Worm (Caenorhabditis elegans): ENCODE data around the gene ttr-32.

ttr-32 gene

ce11 chrIII:7521163-7521562 lies 45.0 kb upstream of the ttr-32 start, which contains the start of gene lig-4:
lig-4 (plus strand) TSS chrIII:7521463.
- TF ChIP-seq rec-8 (tag; optimal IDR thresholded peaks at IDR 0.05) (no peak), nhr-120 (GFP tag; IDR thresholded peaks at IDR 0.05) (no peak), sptf-2 (GFP tag; optimal IDR thresholded peaks at IDR 0.05) (no peak), rpc-1 (optimal IDR thresholded peaks at IDR 0.05) (no peak), rpc-1 (tag; optimal IDR thresholded peaks at IDR 0.05) (no peak), F55B11.4 (tag; optimal IDR thresholded peaks at IDR 0.05; ENCODE audit: borderline replicate concordance, insufficient read depth) (no peak), ceh-27 (GFP tag; optimal IDR thresholded peaks at IDR 0.05) (no peak), K11D2.4 (GFP tag; IDR thresholded peaks at IDR 0.05) (no peak), F49E8.2 (tag; optimal IDR thresholded peaks at IDR 0.05; ENCODE audit: insufficient read depth) (no peak), ceh-40 (GFP tag; IDR thresholded peaks at IDR 0.05) (no peak), T26A5.8 (tag; optimal IDR thresholded peaks at IDR 0.05) (no peak), ceh-91 (GFP tag; IDR thresholded peaks at IDR 0.05) (no peak), ztf-25 (GFP tag; IDR thresholded peaks at IDR 0.05) (no peak), F57A8.1 (GFP tag; optimal IDR thresholded peaks at IDR 0.05) (no peak)

ce11 chrIII:7524830-7525344 lies 41.3 kb upstream of the ttr-32 start:
- TF ChIP-seq him-1 (tag; optimal IDR thresholded peaks at IDR 0.05) (no peak), lag-1 (GFP tag; IDR thresholded peaks at IDR 0.05) (no peak), F10E7.11 (tag; optimal IDR thresholded peaks at IDR 0.05) (no peak), lin-26 (GFP tag; IDR thresholded peaks at IDR 0.05) (no peak), lsl-1 (GFP tag; optimal IDR thresholded peaks at IDR 0.05) (no peak), zfh-2 (GFP tag; conservative IDR thresholded peaks at IDR 0.05) (no peak), snpc-4 (GFP tag; optimal IDR thresholded peaks at IDR 0.05) (no peak), snpc-4 (tag; optimal IDR thresholded peaks at IDR 0.05) (no peak), chd-7 (tag; optimal IDR thresholded peaks at IDR 0.05) (no peak)

ce11 chrIII:7526974-7527466 lies 39.2 kb upstream of the ttr-32 start:
- no peak for TF ChIP-seq Y53G8AR.9 (GFP tag; conservative IDR thresholded peaks at IDR 0.05)
- TF ChIP-seq attf-3 (GFP tag; conservative IDR thresholded peaks at IDR 0.05): no peak
- no peak for TF ChIP-seq Y95B8A.8 (GFP tag; IDR thresholded peaks at IDR 0.05)
- TF ChIP-seq mcd-1 (GFP tag; IDR thresholded peaks at IDR 0.05): no peak

DNA sequence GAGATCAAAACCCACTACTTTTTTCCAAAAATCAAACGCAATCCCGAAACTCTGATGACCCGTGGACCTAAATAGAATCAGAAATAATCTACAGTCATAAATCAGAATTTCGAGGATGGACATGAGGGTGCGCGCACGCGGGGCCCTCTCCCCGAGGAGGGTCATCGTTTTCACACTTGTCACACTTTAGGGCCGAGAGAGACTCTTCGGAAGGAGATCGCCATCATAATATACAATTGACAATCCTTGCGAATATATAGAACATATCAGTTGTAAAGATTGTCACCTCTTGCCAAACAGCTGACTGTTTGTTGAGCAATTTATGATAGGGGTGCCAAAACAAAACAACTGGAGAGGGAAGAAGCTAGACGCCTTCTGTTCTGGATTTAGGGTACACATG lies 36.1 kb upstream of the ttr-32 start:
- no peak for TF ChIP-seq C06A6.2 (GFP tag; conservative IDR thresholded peaks at IDR 0.05)
- no peak for TF ChIP-seq cebp-1 (GFP tag; IDR thresholded peaks at IDR 0.05)
- TF ChIP-seq cebp-1 (tag; optimal IDR thresholded peaks at IDR 0.05): no peak
- TF ChIP-seq T26A5.8 (tag; optimal IDR thresholded peaks at IDR 0.05): no peak
- no peak for TF ChIP-seq mcd-1 (GFP tag; IDR thresholded peaks at IDR 0.05)
- no peak for TF ChIP-seq Y67H2A.10 (GFP tag; conservative IDR thresholded peaks at IDR 0.05)
- TF ChIP-seq K11D2.4 (GFP tag; IDR thresholded peaks at IDR 0.05): no peak
- TF ChIP-seq efl-1 (GFP tag; optimal IDR thresholded peaks at IDR 0.05): no peak
- TF ChIP-seq nfyb-1 (GFP tag; IDR thresholded peaks at IDR 0.05): no peak
- TF ChIP-seq atf-7 (tag; optimal IDR thresholded peaks at IDR 0.05): no peak
